Worm (Caenorhabditis elegans) whole organism, late embryonic: Measurements from ENCODE around the gene F59B10.6.

ENCODE experiments used
- T23F11.4 ChIP-seq: fragments of 200-800 bp; sonication (Bioruptor generic); optimal IDR thresholded peaks from 2 replicates; lab custom pipeline; 2018; ENCODE audit warnings: mild to moderate bottlenecking, missing genetic modification characterization, missing compliant biosample characterization
- ama-1 ChIP-seq: fragments of 150-350 bp; optimal IDR thresholded peaks from 2 replicates; lab custom pipeline; 2014
- ceh-34 ChIP-seq: sonication (generic microtip); optimal IDR thresholded peaks from 2 replicates; lab custom pipeline; 2016; ENCODE audit warnings: mild to moderate bottlenecking, missing genetic modification characterization, missing compliant biosample characterization
- ceh-45 ChIP-seq: fragments of 200-800 bp; sonication (Bioruptor generic); IDR thresholded peaks from 2 replicates; pipeline ENCODE4 v1.3.6; 2022; ENCODE audit warnings: missing genetic modification reagents, missing genetic modification characterization, missing compliant biosample characterization
- fkh-10 ChIP-seq: fragments of 150-350 bp; optimal IDR thresholded peaks from 2 replicates; lab custom pipeline; 2014; ENCODE audit warnings: missing biosample characterization, missing genetic modification reagents, missing genetic modification characterization
- hlh-13 ChIP-seq: fragments of 200-800 bp; sonication (Bioruptor generic); optimal IDR thresholded peaks from 2 replicates; lab custom pipeline; 2018; ENCODE audit warnings: mild to moderate bottlenecking, missing genetic modification characterization, missing compliant biosample characterization
- nhr-11 ChIP-seq: fragments of 150-350 bp; optimal IDR thresholded peaks from 2 replicates; lab custom pipeline; 2014; ENCODE audit warnings: missing biosample characterization, missing genetic modification characterization

ce11 chrII:10558962-10559415 is 34.7 kb upstream of the F59B10.6 start:
- TF ChIP-seq T23F11.4 (GFP tag; lab: Kevin White, UChicago) (no peak), ceh-34 (tag; lab: Kevin White, UChicago) (no peak), ceh-45 (GFP tag; lab: Robert Waterston, UW) (no peak), hlh-13 (no peak), ama-1 (lab: Kevin White, UChicago) (no peak), nhr-11 (no peak), fkh-10 (GFP tag; lab: Kevin White, UChicago) (no peak)
